Fruit fly (Drosophila melanogaster) whole organism, embryonic: ENCODE data around the gene Sulf1.
A peak's percentile ranks its signal among the peaks of the same experiment; 100 is the strongest.

Source experiments
- Asciz ChIP-seq: fragments of 200-800 bp; sonication (Bioruptor generic); optimal IDR thresholded peaks from 2 replicates; lab custom pipeline; 2017; ENCODE audit warnings: missing biosample characterization, mild to moderate bottlenecking, missing genetic modification characterization, missing genetic modification reagents
- Bdp1 ChIP-seq: fragments of 200-800 bp; sonication (Bioruptor generic); optimal IDR thresholded peaks from 3 replicates; lab custom pipeline; 2016; ENCODE audit warnings: missing biosample characterization, missing genetic modification characterization
- CG10274 ChIP-seq: fragments of 200-800 bp; sonication (Bioruptor generic); optimal IDR thresholded peaks from 3 replicates; lab custom pipeline; 2017; ENCODE audit warnings: missing biosample characterization, mild to moderate bottlenecking, missing genetic modification characterization
- CG11696 ChIP-seq: fragments of 200-800 bp; sonication (Bioruptor generic); IDR thresholded peaks from 2 replicates; pipeline ENCODE4 v1.3.6; 2022; ENCODE audit warnings: missing biosample characterization, missing genetic modification characterization
- CG12071 ChIP-seq: fragments of 200-800 bp; sonication (Bioruptor generic); optimal IDR thresholded peaks from 3 replicates; lab custom pipeline; 2018; ENCODE audit warnings: missing biosample characterization, mild to moderate bottlenecking, missing genetic modification characterization
- CG12155 ChIP-seq: fragments of 200-800 bp; sonication (Bioruptor generic); optimal IDR thresholded peaks from 3 replicates; lab custom pipeline; 2016; ENCODE audit warnings: missing biosample characterization, missing genetic modification characterization
- CG13123 ChIP-seq: fragments of 200-800 bp; sonication (Bioruptor generic); optimal IDR thresholded peaks from 2 replicates; lab custom pipeline; 2016; ENCODE audit warnings: missing biosample characterization, missing genetic modification characterization
- CG16779 ChIP-seq: fragments of 200-800 bp; sonication (Bioruptor generic); IDR thresholded peaks from 2 replicates; pipeline ENCODE4 v1.3.6; 2022; ENCODE audit warnings: missing biosample characterization, missing genetic modification characterization
- CG17829 ChIP-seq: fragments of 200-800 bp; optimal IDR thresholded peaks from 2 replicates; lab custom pipeline; 2019; ENCODE audit warnings: missing biosample characterization, mild to moderate bottlenecking, missing genetic modification characterization, moderate library complexity
- CG30431 ChIP-seq: fragments of 200-800 bp; sonication (Bioruptor generic); optimal IDR thresholded peaks from 2 replicates; lab custom pipeline; 2017; ENCODE audit warnings: missing biosample characterization, missing genetic modification characterization
- CG31441 ChIP-seq: fragments of 200-800 bp; sonication (Bioruptor generic); IDR thresholded peaks from 2 replicates; pipeline ENCODE4 v1.3.6; 2022; ENCODE audit warnings: missing biosample characterization, missing genetic modification characterization
- CG33557 ChIP-seq: fragments of 200-800 bp; sonication (Bioruptor generic); optimal IDR thresholded peaks from 2 replicates; lab custom pipeline; 2019; ENCODE audit warnings: missing biosample characterization, mild to moderate bottlenecking, missing genetic modification characterization, moderate library complexity
- CG34422 ChIP-seq: fragments of 200-800 bp; sonication (Bioruptor generic); IDR thresholded peaks from 3 replicates; pipeline ENCODE4 v1.3.6; 2022; ENCODE audit warnings: missing biosample characterization, missing genetic modification characterization
- CG3838 ChIP-seq: fragments of 200-800 bp; sonication (Bioruptor generic); optimal IDR thresholded peaks from 3 replicates; lab custom pipeline; 2016; ENCODE audit warnings: missing biosample characterization, missing genetic modification characterization
- CG3847 ChIP-seq: fragments of 200-800 bp; sonication (Bioruptor generic); IDR thresholded peaks from 2 replicates; pipeline ENCODE4 v1.3.6; 2022; ENCODE audit warnings: missing biosample characterization, missing genetic modification characterization
- CG5180 ChIP-seq: fragments of 200-800 bp; sonication (Bioruptor generic); optimal IDR thresholded peaks from 3 replicates; lab custom pipeline; 2017; ENCODE audit warnings: missing biosample characterization, missing genetic modification characterization, mild to moderate bottlenecking, moderate library complexity, missing genetic modification reagents
- CG5245 ChIP-seq: fragments of 200-800 bp; sonication (Bioruptor generic); optimal IDR thresholded peaks from 3 replicates; lab custom pipeline; 2016; ENCODE audit warnings: missing biosample characterization, missing genetic modification characterization
- CG6654 ChIP-seq: fragments of 200-800 bp; sonication (Bioruptor generic); optimal IDR thresholded peaks from 2 replicates; lab custom pipeline; 2017; ENCODE audit warnings: missing biosample characterization, mild to moderate bottlenecking, missing genetic modification characterization
- CG7372 ChIP-seq: fragments of 200-800 bp; sonication (Bioruptor generic); IDR thresholded peaks from 2 replicates; pipeline ENCODE4 v1.3.6; 2022; ENCODE audit warnings: missing biosample characterization, missing genetic modification characterization
- Dad ChIP-seq: fragments of 200-800 bp; sonication (Bioruptor generic); optimal IDR thresholded peaks from 3 replicates; lab custom pipeline; 2016; ENCODE audit warnings: missing biosample characterization, missing genetic modification characterization
- Eip74EF ChIP-seq, 2 experiments: fragments of 200-800 bp in 1 of 2; fragments of >200 bp in 1 of 2; sonication (Bioruptor generic) in 1 of 2; optimal IDR thresholded peaks; 2 replicates each; lab custom pipeline; 2017 to 2019; ENCODE audit warnings: missing biosample characterization in 2 of 2, missing genetic modification characterization in 2 of 2, mild to moderate bottlenecking in 1 of 2, moderate library complexity in 1 of 2
- Fer1 ChIP-seq: fragments of 200-800 bp; sonication (Bioruptor generic); optimal IDR thresholded peaks from 2 replicates; lab custom pipeline; 2017; ENCODE audit warnings: missing biosample characterization, mild to moderate bottlenecking, missing genetic modification characterization
- Fer2 ChIP-seq: fragments of 200-800 bp; sonication (Bioruptor generic); optimal IDR thresholded peaks from 2 replicates; lab custom pipeline; 2018; ENCODE audit warnings: missing biosample characterization, mild to moderate bottlenecking, missing genetic modification characterization, moderate library complexity
- GATAe ChIP-seq: fragments of 200-800 bp; sonication (Bioruptor generic); conservative IDR thresholded peaks from 2 replicates; pipeline ENCODE4 v1.3.6; 2022; ENCODE audit warnings: missing biosample characterization, missing genetic modification characterization
- Gsc ChIP-seq: fragments of 200-800 bp; sonication (Bioruptor generic); IDR thresholded peaks from 2 replicates; pipeline ENCODE4 v1.3.6; 2022; ENCODE audit warnings: missing biosample characterization, missing genetic modification characterization
- Mes4 ChIP-seq: fragments of 200-800 bp; sonication (Bioruptor generic); optimal IDR thresholded peaks from 2 replicates; lab custom pipeline; 2016; ENCODE audit warnings: missing biosample characterization, missing genetic modification characterization
- Mrtf ChIP-seq: fragments of 200-800 bp; sonication (Bioruptor generic); IDR thresholded peaks from 3 replicates; pipeline ENCODE4 v1.3.6; 2022; ENCODE audit warnings: missing biosample characterization, missing genetic modification characterization
- Myb ChIP-seq: fragments of 200-800 bp; sonication (Bioruptor generic); optimal IDR thresholded peaks from 2 replicates; lab custom pipeline; 2016; ENCODE audit warnings: missing biosample characterization, missing genetic modification characterization
- NC2β ChIP-seq: fragments of 200-800 bp; sonication (Bioruptor generic); optimal IDR thresholded peaks from 2 replicates; lab custom pipeline; 2016; ENCODE audit warnings: missing biosample characterization, missing genetic modification characterization
- NFAT ChIP-seq: fragments of 200-800 bp; sonication (Bioruptor generic); IDR thresholded peaks from 2 replicates; pipeline ENCODE4 v1.3.6; 2022; ENCODE audit warnings: missing biosample characterization, missing genetic modification characterization
- Oaz ChIP-seq: fragments of 200-800 bp; sonication (Bioruptor generic); IDR thresholded peaks from 2 replicates; pipeline ENCODE4 v1.3.6; 2022; ENCODE audit warnings: missing biosample characterization, missing genetic modification characterization
- Oli ChIP-seq: fragments of 200-800 bp; sonication (Bioruptor generic); optimal IDR thresholded peaks from 2 replicates; lab custom pipeline; 2018; ENCODE audit warnings: missing biosample characterization, mild to moderate bottlenecking, missing genetic modification characterization, moderate library complexity
- TFAM ChIP-seq: fragments of 200-800 bp; sonication (Bioruptor generic); optimal IDR thresholded peaks from 2 replicates; lab custom pipeline; 2017; ENCODE audit warnings: missing biosample characterization, missing genetic modification characterization, inconsistent platforms
- Taf1 ChIP-seq: fragments of 200-800 bp; sonication (Bioruptor generic); IDR thresholded peaks from 2 replicates; pipeline ENCODE4 v1.3.6; 2022; ENCODE audit warnings: missing biosample characterization, missing genetic modification characterization
- Vsx1 ChIP-seq: fragments of 200-800 bp; sonication (Bioruptor generic); optimal IDR thresholded peaks from 2 replicates; lab custom pipeline; 2017; ENCODE audit warnings: missing biosample characterization, mild to moderate bottlenecking, missing genetic modification characterization, missing genetic modification reagents
- al ChIP-seq: fragments of 200-800 bp; sonication (Bioruptor generic); IDR thresholded peaks from 2 replicates; pipeline ENCODE4 v1.3.6; 2022; ENCODE audit warnings: missing biosample characterization, missing genetic modification characterization
- danr ChIP-seq: fragments of 200-800 bp; sonication (Bioruptor generic); IDR thresholded peaks from 2 replicates; pipeline ENCODE4 v1.3.6; 2022; ENCODE audit warnings: missing biosample characterization, missing genetic modification characterization
- dm ChIP-seq: fragments of 200-800 bp; sonication (Bioruptor generic); optimal IDR thresholded peaks from 3 replicates; lab custom pipeline; 2016; ENCODE audit warnings: missing biosample characterization, missing genetic modification characterization
- ewg ChIP-seq: fragments of 200-800 bp; sonication (Bioruptor generic); optimal IDR thresholded peaks from 3 replicates; lab custom pipeline; 2017; ENCODE audit warnings: mild to moderate bottlenecking, missing biosample characterization, missing genetic modification reagents, missing genetic modification characterization
- fd96Cb ChIP-seq: fragments of 200-800 bp; sonication (Bioruptor generic); optimal IDR thresholded peaks from 2 replicates; lab custom pipeline; 2018; ENCODE audit warnings: missing biosample characterization, mild to moderate bottlenecking, missing genetic modification characterization, moderate library complexity
- gcm ChIP-seq: fragments of 200-800 bp; sonication (Bioruptor generic); optimal IDR thresholded peaks from 2 replicates; lab custom pipeline; 2019; ENCODE audit warnings: missing biosample characterization, mild to moderate bottlenecking, missing genetic modification characterization, moderate library complexity
- gt ChIP-seq: fragments of 200-800 bp; sonication (Bioruptor generic); IDR thresholded peaks from 2 replicates; pipeline ENCODE4 v1.3.6; 2022; ENCODE audit warnings: missing biosample characterization, missing genetic modification characterization
- ken ChIP-seq: fragments of 200-800 bp; sonication (Bioruptor generic); IDR thresholded peaks from 3 replicates; pipeline ENCODE4 v1.3.6; 2022; ENCODE audit warnings: missing biosample characterization, missing genetic modification characterization
- klu ChIP-seq: fragments of 200-800 bp; sonication (Bioruptor generic); IDR thresholded peaks from 2 replicates; pipeline ENCODE4 v1.3.6; 2022; ENCODE audit warnings: missing biosample characterization, missing genetic modification characterization
- p53 ChIP-seq: fragments of 200-800 bp; sonication (Bioruptor generic); optimal IDR thresholded peaks from 2 replicates; lab custom pipeline; 2016; ENCODE audit warnings: missing biosample characterization, missing genetic modification characterization
- pan ChIP-seq, 4 experiments: fragments of >200 bp in 3 of 4; fragments of 200-800 bp in 1 of 4; sonication (Bioruptor generic) in 1 of 4; optimal IDR thresholded peaks in 3 of 4; IDR thresholded peaks in 1 of 4; 2 replicates each; pipeline versions ENCODE4 v1.3.6 to Lab custom; 2017 to 2022; ENCODE audit warnings: missing biosample characterization in 2 of 4, missing genetic modification characterization in 2 of 4, mixed read lengths in 1 of 4
- peb ChIP-seq: fragments of 200-800 bp; sonication (Bioruptor generic); IDR thresholded peaks from 2 replicates; pipeline ENCODE4 v1.3.6; 2022; ENCODE audit warnings: missing biosample characterization, missing genetic modification characterization
- ro ChIP-seq: fragments of 200-800 bp; sonication (Bioruptor generic); IDR thresholded peaks from 2 replicates; pipeline ENCODE4 v1.3.6; 2022; ENCODE audit warnings: missing biosample characterization, missing genetic modification characterization
- row ChIP-seq: fragments of 200-800 bp; sonication (Bioruptor generic); IDR thresholded peaks from 3 replicates; pipeline ENCODE4 v1.3.6; 2022; ENCODE audit warnings: missing biosample characterization, missing genetic modification characterization
- sug ChIP-seq: fragments of 200-800 bp; optimal IDR thresholded peaks from 2 replicates; lab custom pipeline; 2019; ENCODE audit warnings: missing biosample characterization, mild to moderate bottlenecking, missing genetic modification characterization, moderate library complexity
- tll ChIP-seq, 2 experiments: fragments of 200-800 bp in 1 of 2; fragments of >200 bp in 1 of 2; sonication (Bioruptor generic) in 1 of 2; optimal IDR thresholded peaks; 2 replicates each; lab custom pipeline; 2017 to 2019; ENCODE audit warnings: missing biosample characterization in 2 of 2, missing genetic modification characterization in 2 of 2, mild to moderate bottlenecking in 1 of 2, moderate library complexity in 1 of 2
- unpg ChIP-seq: fragments of 200-800 bp; sonication (Bioruptor generic); optimal IDR thresholded peaks from 3 replicates; lab custom pipeline; 2018; ENCODE audit warnings: missing biosample characterization, mild to moderate bottlenecking, missing genetic modification characterization, moderate library complexity

Gene Sulf1

DNA sequence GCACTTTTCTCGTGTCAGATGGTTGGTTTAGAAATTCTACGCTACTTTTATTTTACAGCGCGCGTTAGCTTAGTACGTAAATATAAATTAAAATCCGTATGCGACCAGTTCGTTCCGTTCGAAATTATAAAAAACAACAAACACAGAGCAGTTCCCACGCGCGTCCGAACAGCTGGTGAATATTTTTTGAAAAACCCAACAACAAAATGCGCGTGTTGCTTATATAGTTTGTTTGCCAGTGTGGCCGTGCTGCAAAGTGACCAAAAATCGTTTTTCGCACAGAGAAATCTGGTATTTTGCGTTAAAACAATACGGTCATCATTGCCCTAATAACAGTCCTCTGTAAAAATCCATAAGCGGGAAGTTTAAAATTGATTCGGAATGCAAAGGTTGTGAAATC is 1.0 kb downstream of the Sulf1 start (continued):
- TF ChIP-seq tll (GFP tag; optimal IDR thresholded peaks at IDR 0.05; lab: Kevin White, UChicago) (no peak), CG7372 (GFP tag; lab: Robert Waterston, UW) (no peak), row (GFP tag; lab: Robert Waterston, UW) (peak; percentile 30; the same call in 1 of the 3 replicates), CG17829 (peak; percentile 58), sug (no peak), p53 (GFP tag; lab: Kevin White, UChicago) (peak; percentile 12), CG12155 (GFP tag; lab: Kevin White, UChicago) (no peak), ro (GFP tag; lab: Robert Waterston, UW) (no peak), Mes4 (GFP tag; lab: Kevin White, UChicago) (no peak), Dad (GFP tag; lab: Kevin White, UChicago) (no peak), Gsc (GFP tag; lab: Robert Waterston, UW) (no peak), Taf1 (GFP tag; lab: Robert Waterston, UW) (no peak), NFAT (GFP tag; lab: Robert Waterston, UW) (no peak), CG10274 (no peak), Asciz (GFP tag; lab: Kevin White, UChicago) (no peak), CG31441 (GFP tag; lab: Robert Waterston, UW) (no peak), Oli (tag; lab: Kevin White, UChicago) (no peak), GATAe (GFP tag; lab: Robert Waterston, UW) (no peak), Fer1 (peak; percentile 36), Vsx1 (GFP tag; lab: Kevin White, UChicago) (no peak), ken (GFP tag; lab: Robert Waterston, UW) (no peak), CG13123 (GFP tag; lab: Kevin White, UChicago) (no peak), peb (GFP tag; lab: Robert Waterston, UW) (no peak), al (GFP tag; lab: Robert Waterston, UW) (no peak), CG6654 (GFP tag; lab: Kevin White, UChicago) (no peak), unpg (GFP tag; lab: Kevin White, UChicago) (no peak), CG12071 (GFP tag; lab: Kevin White, UChicago) (no peak), Myb (GFP tag; lab: Kevin White, UChicago) (peak; percentile 54), CG16779 (GFP tag; lab: Robert Waterston, UW) (no peak), CG30431 (no peak), Fer2 (tag; lab: Kevin White, UChicago) (no peak), ewg (GFP tag; lab: Kevin White, UChicago) (no peak), CG3838 (no peak), CG11696 (GFP tag; lab: Robert Waterston, UW) (no peak), danr (no peak), pan (optimal IDR thresholded peaks at IDR 0.05; lab: Kevin White, UChicago) (no peak), pan (GFP tag; optimal IDR thresholded peaks at IDR 0.05 in 1 of 2, IDR thresholded peaks at IDR 0.05 in 1 of 2) (no peak), Bdp1 (GFP tag; lab: Kevin White, UChicago) (no peak), klu (GFP tag; lab: Robert Waterston, UW) (no peak), dm (GFP tag; lab: Kevin White, UChicago) (no peak), CG5180 (GFP tag; lab: Kevin White, UChicago) (no peak), CG33557 (GFP tag; lab: Kevin White, UChicago) (no peak), Mrtf (GFP tag; lab: Robert Waterston, UW) (no peak), Eip74EF (GFP tag; optimal IDR thresholded peaks at IDR 0.05; lab: Kevin White, UChicago) (no peak), NC2β (GFP tag; lab: Kevin White, UChicago) (peak; percentile 87), TFAM (GFP tag; lab: Kevin White, UChicago) (no peak), CG5245 (GFP tag; lab: Kevin White, UChicago) (no peak), CG3847 (GFP tag; lab: Robert Waterston, UW) (no peak), fd96Cb (no peak), gt (no peak), Oaz (GFP tag; lab: Robert Waterston, UW) (no peak), CG34422 (GFP tag; lab: Robert Waterston, UW) (no peak), gcm (GFP tag; lab: Kevin White, UChicago) (no peak)
